Worm (Caenorhabditis elegans): Measurements from ENCODE around the gene AH9.1.

AH9.1 gene

DNA sequence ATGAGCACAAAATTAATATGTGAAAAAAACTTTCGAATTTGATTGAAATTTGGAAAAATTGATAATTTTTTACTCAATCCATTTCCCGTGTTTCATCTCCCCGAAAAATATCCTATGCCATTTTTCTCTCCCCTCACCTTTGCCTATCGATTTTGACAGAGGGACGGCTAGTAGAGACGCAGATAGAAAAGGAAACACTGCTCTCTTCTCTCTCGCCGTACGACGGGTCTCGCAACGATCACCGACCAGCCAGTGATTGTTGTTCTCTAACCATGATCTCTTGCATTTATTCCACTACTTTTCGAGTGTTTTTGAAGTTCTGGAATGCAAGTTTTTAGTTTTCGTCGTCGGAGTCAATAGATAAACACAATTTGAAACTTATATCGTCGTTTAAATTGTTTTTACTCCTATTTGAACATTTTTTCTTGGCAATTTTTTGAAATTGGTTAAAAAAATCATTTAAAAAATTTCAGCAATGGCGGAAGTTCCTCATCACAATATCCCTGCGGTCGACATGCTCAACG, 9.3 kb downstream of the AH9.1 start, which contains the start of gene vha-15 (continued):
- no peak for TF ChIP-seq mxl-2 (GFP tag; conservative IDR thresholded peaks at IDR 0.05)
- no peak for TF ChIP-seq nhr-102 (tag; optimal IDR thresholded peaks at IDR 0.05)
- TF ChIP-seq saeg-2 (GFP tag; IDR thresholded peaks at IDR 0.05), result no peak
- TF ChIP-seq php-3 (GFP tag; IDR thresholded peaks at IDR 0.05), result no peak
- no peak for TF ChIP-seq jun-1 (tag; optimal IDR thresholded peaks at IDR 0.05)
- TF ChIP-seq vab-7 (GFP tag; IDR thresholded peaks at IDR 0.05), result no peak; the same call in 1 of the 2 replicates
- TF ChIP-seq ama-1 (optimal IDR thresholded peaks at IDR 0.05), result no peak
- no peak for TF ChIP-seq lir-3 (tag; optimal IDR thresholded peaks at IDR 0.05)
- TF ChIP-seq ZK337.2 (GFP tag; IDR thresholded peaks at IDR 0.05), result no peak
- no peak for TF ChIP-seq lim-7 (GFP tag; IDR thresholded peaks at IDR 0.05)
- TF ChIP-seq ZK546.5 (tag; optimal IDR thresholded peaks at IDR 0.05), result peak; percentile 3 to 69
- peak; percentile 86 to 93 for TF ChIP-seq lsy-2 (tag; optimal IDR thresholded peaks at IDR 0.05)
- no peak for TF ChIP-seq F26F4.8 (GFP tag; conservative IDR thresholded peaks at IDR 0.05)
- no peak for TF ChIP-seq lin-39 (tag; optimal IDR thresholded peaks at IDR 0.05)
- no peak for TF ChIP-seq mxl-3 (GFP tag; optimal IDR thresholded peaks at IDR 0.05)
- TF ChIP-seq hlh-30 (tag; optimal IDR thresholded peaks at IDR 0.05; ENCODE audit: insufficient read depth), result peak; percentile 76
- no peak for TF ChIP-seq T26A8.4 (GFP tag; IDR thresholded peaks at IDR 0.05)
- TF ChIP-seq nhr-76 (tag; optimal IDR thresholded peaks at IDR 0.05), result no peak
- 0 out of 2 replicates have a peak, but pooled peaks have one; percentile 35 for TF ChIP-seq pha-4 (GFP tag; IDR thresholded peaks at IDR 0.05)
- peak; percentile 31 for TF ChIP-seq pha-4 (tag; optimal IDR thresholded peaks at IDR 0.05)
- no peak for TF ChIP-seq madf-5 (GFP tag; IDR thresholded peaks at IDR 0.05)
- TF ChIP-seq F44E2.7 (GFP tag; IDR thresholded peaks at IDR 0.05), result no peak
- TF ChIP-seq unc-39 (tag; optimal IDR thresholded peaks at IDR 0.05), result no peak
- no peak for TF ChIP-seq T20F7.1 (GFP tag; optimal IDR thresholded peaks at IDR 0.05)
- TF ChIP-seq daf-16 (GFP tag; optimal IDR thresholded peaks at IDR 0.05), result no peak
- peak; percentile 81 for TF ChIP-seq daf-16 (tag; optimal IDR thresholded peaks at IDR 0.05)
- no peak for TF ChIP-seq zag-1 (tag; optimal IDR thresholded peaks at IDR 0.05)
- TF ChIP-seq lin-38 (GFP tag; IDR thresholded peaks at IDR 0.05), result no peak
- TF ChIP-seq gei-8 (GFP tag; optimal IDR thresholded peaks at IDR 0.05), result no peak
- no peak for TF ChIP-seq Y48G9A.11 (GFP tag; IDR thresholded peaks at IDR 0.05)
- no peak for TF ChIP-seq ceh-62 (tag; optimal IDR thresholded peaks at IDR 0.05)
- no peak for TF ChIP-seq ceh-32 (tag; optimal IDR thresholded peaks at IDR 0.05; ENCODE audit: poor library complexity)
- no peak for TF ChIP-seq madf-9 (GFP tag; conservative IDR thresholded peaks at IDR 0.05)
- TF ChIP-seq ceh-44 (GFP tag; IDR thresholded peaks at IDR 0.05), result no peak
- TF ChIP-seq aha-1 (tag), result peak; percentile 89
- TF ChIP-seq tag-97 (GFP tag; IDR thresholded peaks at IDR 0.05), result no peak
- TF ChIP-seq arid-1 (GFP tag; conservative IDR thresholded peaks at IDR 0.05), result no peak
- TF ChIP-seq set-16 (GFP tag; IDR thresholded peaks at IDR 0.05), result no peak
- TF ChIP-seq lin-1 (GFP tag; IDR thresholded peaks at IDR 0.05), result no peak
- peak; percentile 88 for TF ChIP-seq mep-1 (tag; optimal IDR thresholded peaks at IDR 0.05)
- no peak for TF ChIP-seq Y5F2A.4 (GFP tag; optimal IDR thresholded peaks at IDR 0.05)
- no peak for TF ChIP-seq dmd-9 (GFP tag; IDR thresholded peaks at IDR 0.05)
- TF ChIP-seq mdl-1 (tag; optimal IDR thresholded peaks at IDR 0.05), result peak in 1 of 2 experiments; percentile 60
- no peak for TF ChIP-seq mdt-29 (GFP tag; IDR thresholded peaks at IDR 0.05)
- no peak for TF ChIP-seq nhr-111 (GFP tag; optimal IDR thresholded peaks at IDR 0.05)
- TF ChIP-seq ceh-28 (tag; optimal IDR thresholded peaks at IDR 0.05), result peak; percentile 65
- no peak for TF ChIP-seq daf-19 (GFP tag; conservative IDR thresholded peaks at IDR 0.05)
- TF ChIP-seq attf-4 (tag; optimal IDR thresholded peaks at IDR 0.05), result no peak
- TF ChIP-seq F49E8.2 (tag; optimal IDR thresholded peaks at IDR 0.05; ENCODE audit: borderline replicate concordance), result no peak
- no peak for TF ChIP-seq spr-1 (tag; optimal IDR thresholded peaks at IDR 0.05)
- TF ChIP-seq mes-2 (tag; optimal IDR thresholded peaks at IDR 0.05; ENCODE audit: poor library complexity, severe bottlenecking), result peak; percentile 85
- no peak for TF ChIP-seq unc-130 (GFP tag; optimal IDR thresholded peaks at IDR 0.05)
